Worm (Caenorhabditis elegans) whole organism, L3 larva: ENCODE data around the gene pitr-2.

Experiments used
- R02D3.7 ChIP-seq: fragments of 150-350 bp; optimal IDR thresholded peaks from 2 replicates; lab custom pipeline; 2014; ENCODE audit warnings: missing biosample characterization, missing genetic modification characterization
- aly-2 ChIP-seq: fragments of 150-350 bp; optimal IDR thresholded peaks from 2 replicates; lab custom pipeline; 2014; ENCODE audit warnings: missing biosample characterization, missing genetic modification characterization
- ama-1 ChIP-seq: fragments of 150-350 bp; optimal IDR thresholded peaks from 2 replicates; lab custom pipeline; 2018
- ceh-16 ChIP-seq: sonication (generic microtip); optimal IDR thresholded peaks from 2 replicates; lab custom pipeline; 2017; ENCODE audit warnings: missing biosample characterization, missing genetic modification characterization
- ceh-28 ChIP-seq: fragments of 150-350 bp; optimal IDR thresholded peaks from 2 replicates; lab custom pipeline; 2014; ENCODE audit warnings: missing biosample characterization, missing genetic modification reagents, missing genetic modification characterization
- ceh-82 ChIP-seq: fragments of 150-350 bp; optimal IDR thresholded peaks from 2 replicates; lab custom pipeline; 2014; ENCODE audit warnings: missing biosample characterization, missing genetic modification characterization
- egl-5 ChIP-seq: fragments of 150-350 bp; optimal IDR thresholded peaks from 2 replicates; lab custom pipeline; 2017; ENCODE audit warnings: missing biosample characterization, missing genetic modification reagents, missing genetic modification characterization, inconsistent platforms
- elt-2 ChIP-seq: sonication (generic microtip); optimal IDR thresholded peaks from 2 replicates; lab custom pipeline; 2016; ENCODE audit warnings: missing genetic modification reagents, mild to moderate bottlenecking, missing genetic modification characterization, missing compliant biosample characterization
- elt-3 ChIP-seq, 3 experiments: fragments of 150-350 bp in 1 of 3; sonication (generic microtip) in 2 of 3; optimal IDR thresholded peaks; 2 replicates in 2 of 3; 4 replicates in 1 of 3; lab custom pipeline; 2014 to 2017; ENCODE audit warnings: missing biosample characterization in 3 of 3, missing genetic modification characterization in 3 of 3
- fkh-10 ChIP-seq: sonication (generic microtip); optimal IDR thresholded peaks from 2 replicates; lab custom pipeline; 2017; ENCODE audit warnings: missing biosample characterization, missing genetic modification reagents, missing genetic modification characterization
- hmg-11 ChIP-seq: sonication (generic microtip); optimal IDR thresholded peaks from 2 replicates; lab custom pipeline; 2016; ENCODE audit warnings: missing genetic modification characterization, missing compliant biosample characterization
- jun-1 ChIP-seq: fragments of 150-350 bp; optimal IDR thresholded peaks from 2 replicates; lab custom pipeline; 2014; ENCODE audit warnings: missing biosample characterization, missing genetic modification reagents, missing genetic modification characterization
- lin-15B ChIP-seq: fragments of 150-350 bp; optimal IDR thresholded peaks from 2 replicates; lab custom pipeline; 2014; ENCODE audit warnings: missing biosample characterization, missing genetic modification characterization
- lin-39 ChIP-seq: fragments of 150-350 bp; optimal IDR thresholded peaks from 2 replicates; lab custom pipeline; 2018; ENCODE audit warnings: missing biosample characterization, missing genetic modification reagents, missing genetic modification characterization
- lsy-12 ChIP-seq: sonication (generic microtip); optimal IDR thresholded peaks from 2 replicates; lab custom pipeline; 2016; ENCODE audit warnings: mild to moderate bottlenecking, missing genetic modification characterization, missing compliant biosample characterization
- mdl-1 ChIP-seq: fragments of 150-350 bp; optimal IDR thresholded peaks from 2 replicates; lab custom pipeline; 2014; ENCODE audit warnings: missing biosample characterization, missing genetic modification characterization
- mml-1 ChIP-seq: fragments of 150-350 bp; sonication (generic microtip); optimal IDR thresholded peaks from 3 replicates; lab custom pipeline; 2014; ENCODE audit warnings: missing biosample characterization, missing genetic modification characterization
- nfya-1 ChIP-seq: sonication (generic microtip); optimal IDR thresholded peaks from 2 replicates; lab custom pipeline; 2017; ENCODE audit warnings: missing genetic modification characterization, mild to moderate bottlenecking, missing compliant biosample characterization, antibody characterized with exemption, moderate library complexity; ENCODE audit not compliant: insufficient read depth
- nhr-12 ChIP-seq: fragments of 150-350 bp; optimal IDR thresholded peaks from 2 replicates; lab custom pipeline; 2014; ENCODE audit warnings: missing biosample characterization, missing genetic modification characterization
- nhr-23 ChIP-seq: fragments of 150-350 bp; optimal IDR thresholded peaks from 2 replicates; lab custom pipeline; 2014; ENCODE audit warnings: missing biosample characterization, missing genetic modification reagents, missing genetic modification characterization
- nhr-25 ChIP-seq: sonication (generic microtip); optimal IDR thresholded peaks from 2 replicates; lab custom pipeline; 2017; ENCODE audit warnings: missing biosample characterization, missing genetic modification characterization
- nhr-28 ChIP-seq: fragments of 150-350 bp; optimal IDR thresholded peaks from 2 replicates; lab custom pipeline; 2014; ENCODE audit warnings: missing biosample characterization, missing genetic modification characterization
- nhr-67 ChIP-seq: fragments of 150-350 bp; optimal IDR thresholded peaks from 2 replicates; lab custom pipeline; 2014; ENCODE audit warnings: missing biosample characterization, missing genetic modification characterization
- nhr-76 ChIP-seq: fragments of 150-350 bp; sonication (generic microtip); optimal IDR thresholded peaks from 5 replicates; lab custom pipeline; 2014; ENCODE audit warnings: missing biosample characterization, missing genetic modification characterization
- nhr-77 ChIP-seq: fragments of 150-350 bp; optimal IDR thresholded peaks from 2 replicates; lab custom pipeline; 2014; ENCODE audit warnings: missing biosample characterization, missing genetic modification characterization
- pha-4 ChIP-seq: fragments of 150-350 bp; optimal IDR thresholded peaks from 2 replicates; lab custom pipeline; 2014; ENCODE audit warnings: missing biosample characterization, missing genetic modification reagents, missing genetic modification characterization
- pqm-1 ChIP-seq: fragments of 150-350 bp; optimal IDR thresholded peaks from 2 replicates; lab custom pipeline; 2017; ENCODE audit warnings: missing biosample characterization, missing genetic modification characterization, inconsistent platforms
- sea-2 ChIP-seq: fragments of 150-350 bp; sonication (generic microtip); optimal IDR thresholded peaks from 4 replicates; lab custom pipeline; 2014; ENCODE audit warnings: missing biosample characterization, missing genetic modification reagents, missing genetic modification characterization
- skn-1 ChIP-seq: fragments of 150-350 bp; optimal IDR thresholded peaks from 2 replicates; lab custom pipeline; 2014; ENCODE audit warnings: missing biosample characterization, missing genetic modification characterization
- snpc-4 ChIP-seq: fragments of 150-350 bp; optimal IDR thresholded peaks from 2 replicates; lab custom pipeline; 2014; ENCODE audit warnings: missing biosample characterization, missing genetic modification characterization
- unc-39 ChIP-seq: sonication (generic microtip); optimal IDR thresholded peaks from 4 replicates; lab custom pipeline; 2017; ENCODE audit warnings: missing biosample characterization, missing genetic modification characterization
- unc-62 ChIP-seq: fragments of 150-350 bp; sonication (generic microtip); optimal IDR thresholded peaks from 4 replicates; lab custom pipeline; 2014; ENCODE audit warnings: missing biosample characterization, missing genetic modification reagents, missing genetic modification characterization
- zag-1 ChIP-seq: fragments of 150-350 bp; optimal IDR thresholded peaks from 2 replicates; lab custom pipeline; 2014; ENCODE audit warnings: missing biosample characterization, missing genetic modification characterization

The pitr-2 gene

ce11 chrV:9095613-9096317 lies 41.8 kb downstream of the pitr-2 start, which contains the start of gene F21C10.10 (continued):
- peak; percentile 47 for TF ChIP-seq unc-62
- TF ChIP-seq nhr-12, result no peak
- peak; percentile 55 for TF ChIP-seq snpc-4 (tag; lab: Kevin White, UChicago)
- TF ChIP-seq mdl-1 (tag; lab: Kevin White, UChicago), result peak; percentile 89
- no peak for TF ChIP-seq ceh-16 (tag; lab: Kevin White, UChicago)
- peak; percentile 93 for TF ChIP-seq elt-2
- peak; percentile 84 for TF ChIP-seq egl-5 (tag; lab: Kevin White, UChicago)

- TF ChIP-seq aly-2 (tag; lab: Kevin White, UChicago) (no peak), nhr-28 (tag; lab: Kevin White, UChicago) (no peak), ceh-82 (no peak), elt-3 (tag; optimal IDR thresholded peaks at IDR 0.05; lab: Kevin White, UChicago) (no peak), hmg-11 (no peak), unc-39 (tag; lab: Kevin White, UChicago) (no peak), fkh-10 (GFP tag; lab: Kevin White, UChicago) (peak; percentile 41), ceh-16 (tag; lab: Kevin White, UChicago) (no peak), lin-39 (tag; lab: Kevin White, UChicago) (no peak), R02D3.7 (tag; lab: Kevin White, UChicago) (no peak), zag-1 (tag; lab: Kevin White, UChicago) (no peak), unc-62 (no peak), ceh-28 (tag; lab: Kevin White, UChicago) (no peak), pha-4 (tag; lab: Kevin White, UChicago) (peak; percentile 50), pqm-1 (tag; lab: Kevin White, UChicago) (peak; percentile 61), lin-15B (tag; lab: Kevin White, UChicago) (no peak), ama-1 (no peak), nhr-23 (tag; lab: Kevin White, UChicago) (no peak)
- TF ChIP-seq, all 47 proteins: peak for 3
These were observed 42.5 kb downstream of the pitr-2 start for ce11 chrV:9094976-9095375.

- no peak for TF ChIP-seq unc-39 (tag; lab: Kevin White, UChicago)
- TF ChIP-seq lsy-12 (tag; lab: Kevin White, UChicago), result peak; percentile 15
- no peak for TF ChIP-seq lin-15B (tag; lab: Kevin White, UChicago)
- TF ChIP-seq pqm-1 (tag; lab: Kevin White, UChicago), result peak; percentile 82
- TF ChIP-seq ceh-16 (tag; lab: Kevin White, UChicago), result no peak
- peak; percentile 3 for TF ChIP-seq mdl-1 (tag; lab: Kevin White, UChicago)
- TF ChIP-seq nhr-77 (tag; lab: Kevin White, UChicago), result no peak
- no peak for TF ChIP-seq nhr-76 (tag; lab: Kevin White, UChicago)
- TF ChIP-seq nfya-1 (tag; lab: Kevin White, UChicago), result peak; percentile 14
- peak; percentile 63 for TF ChIP-seq jun-1 (tag; lab: Kevin White, UChicago)
- TF ChIP-seq nhr-25 (tag; lab: Kevin White, UChicago), result no peak
- no peak for TF ChIP-seq fkh-10 (GFP tag; lab: Kevin White, UChicago)
- TF ChIP-seq nhr-67 (tag; lab: Kevin White, UChicago), result no peak
- peak; percentile 76 for TF ChIP-seq lin-39 (tag; lab: Kevin White, UChicago)
- TF ChIP-seq elt-2, result peak; percentile 76
- peak; percentile 43 for TF ChIP-seq egl-5 (tag; lab: Kevin White, UChicago)
- TF ChIP-seq pha-4 (tag; lab: Kevin White, UChicago), result peak; percentile 96
These were observed 43.4 kb downstream of the pitr-2 start for ce11 chrV:9094060-9094628.

ce11 chrV:9092209-9092608 lies 45.3 kb downstream of the pitr-2 start, which contains the start of gene T27E4.1:
T27E4.1 (plus strand) TSS chrV:9092345.
- TF ChIP-seq sea-2 (GFP tag; lab: Kevin White, UChicago) (no peak), egl-5 (tag; lab: Kevin White, UChicago) (no peak), lin-39 (tag; lab: Kevin White, UChicago) (peak; percentile 44), snpc-4 (tag; lab: Kevin White, UChicago) (no peak)

ce11 chrV:9088758-9089157 lies 48.8 kb downstream of the pitr-2 start:
- TF ChIP-seq mml-1 (tag; lab: Kevin White, UChicago), result no peak
- TF ChIP-seq nfya-1 (tag; lab: Kevin White, UChicago), result peak; percentile 48
- no peak for TF ChIP-seq skn-1 (tag; lab: Kevin White, UChicago)
- TF ChIP-seq snpc-4 (tag; lab: Kevin White, UChicago), result peak; percentile 10
- peak; percentile 99 for TF ChIP-seq ama-1
- TF ChIP-seq lsy-12 (tag; lab: Kevin White, UChicago), result peak; percentile 42
